Fruit fly (Drosophila melanogaster): ENCODE measurements around the gene Meltrin.

The Meltrin gene

dm6 chr3R:14729686-14730493, 32.8 kb upstream of the Meltrin start (continued):
- TF ChIP-seq Eip74EF (GFP tag; optimal IDR thresholded peaks at IDR 0.05), result peak in 1 of 2 experiments; percentile 76
- no peak for TF ChIP-seq CG10431 (GFP tag; optimal IDR thresholded peaks at IDR 0.05)
- TF ChIP-seq Asciz (GFP tag; optimal IDR thresholded peaks at IDR 0.05), result no peak
- peak; percentile 78 for TF ChIP-seq sd (tag; optimal IDR thresholded peaks at IDR 0.05)
- TF ChIP-seq Bgb (GFP tag; IDR thresholded peaks at IDR 0.05; ENCODE audit: partially characterized antibody), result no peak
- peak; percentile 5 for TF ChIP-seq CG34376 (GFP tag; optimal IDR thresholded peaks at IDR 0.05)
- TF ChIP-seq pros (GFP tag; optimal IDR thresholded peaks at IDR 0.05), result peak; percentile 76

DNA sequence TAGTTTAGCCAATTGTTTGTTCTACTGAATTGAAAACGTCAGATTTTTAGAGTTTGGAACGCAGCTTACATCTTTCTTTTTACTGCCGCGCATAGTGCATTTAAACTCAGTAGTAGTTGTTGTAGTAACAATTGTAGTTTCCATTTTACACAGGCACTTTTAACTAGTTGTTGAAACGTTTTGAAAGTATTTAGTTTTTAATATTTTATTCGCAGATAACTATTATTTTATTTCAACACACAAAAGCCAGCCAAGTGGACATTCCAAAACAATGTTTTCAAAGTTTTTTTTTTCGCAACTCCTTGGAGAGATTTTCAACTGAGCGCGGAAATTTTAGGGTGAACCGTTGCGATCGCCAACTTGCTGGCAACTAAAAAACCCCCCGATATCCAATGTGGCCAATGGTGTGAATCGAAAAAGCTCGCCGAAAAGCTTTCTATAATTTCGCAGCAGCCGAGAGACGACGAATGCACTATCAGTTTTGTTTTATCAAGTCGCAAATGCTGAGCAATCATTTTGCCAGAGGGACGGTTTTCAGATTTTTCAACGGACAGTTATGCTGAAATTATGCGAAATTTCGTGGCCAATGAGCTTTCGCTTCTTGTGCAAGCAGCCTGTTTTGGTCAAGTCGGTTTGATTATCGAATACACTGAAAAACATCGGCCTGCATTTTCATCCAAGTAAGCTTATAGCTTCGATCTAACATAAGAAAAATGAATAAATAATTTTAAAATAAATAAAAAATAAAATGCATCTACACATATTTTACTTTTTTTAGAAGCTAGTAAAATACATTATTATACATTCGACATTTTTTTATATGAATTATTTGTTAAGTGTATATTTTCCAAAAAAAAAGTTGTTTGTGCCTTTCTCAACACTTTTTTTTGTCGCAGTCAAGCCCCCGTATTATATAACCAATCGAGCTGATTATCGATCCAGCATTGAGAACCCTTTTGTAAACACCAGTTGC, 31.9 kb upstream of the Meltrin start:
- TF ChIP-seq gem (tag; optimal IDR thresholded peaks at IDR 0.05) (peak; percentile 72), CG17612 (GFP tag; IDR thresholded peaks at IDR 0.05) (no peak), CG9932 (GFP tag; IDR thresholded peaks at IDR 0.05) (peak; percentile 56), CG4854 (GFP tag; optimal IDR thresholded peaks at IDR 0.05) (peak; percentile 19), crp (GFP tag; optimal IDR thresholded peaks at IDR 0.05) (no peak), Hey (tag; optimal IDR thresholded peaks at IDR 0.05) (no peak), bsh (GFP tag; optimal IDR thresholded peaks at IDR 0.05) (peak in 1 of 2 experiments; percentile 55), CG30431 (GFP tag; optimal IDR thresholded peaks at IDR 0.05) (no peak), CG1792 (GFP tag; optimal IDR thresholded peaks at IDR 0.05) (no peak), Dfd (GFP tag; optimal IDR thresholded peaks at IDR 0.05) (no peak), Hr51 (GFP tag; optimal IDR thresholded peaks at IDR 0.05) (peak in 1 of 2 experiments; percentile 92), btn (GFP tag; optimal IDR thresholded peaks at IDR 0.05) (no peak), Fer1 (GFP tag; optimal IDR thresholded peaks at IDR 0.05) (peak; percentile 40), Med (GFP tag) (peak; percentile 63), zen2 (GFP tag; IDR thresholded peaks at IDR 0.05; ENCODE audit: partially characterized antibody) (no peak), Meics (GFP tag; optimal IDR thresholded peaks at IDR 0.05) (peak; percentile 64), jigr1 (GFP tag; IDR thresholded peaks at IDR 0.05) (no peak), bigmax (GFP tag; optimal IDR thresholded peaks at IDR 0.05) (no peak), CG32772 (GFP tag; IDR thresholded peaks at IDR 0.05) (0 out of 2 replicates have a peak, but pooled peaks have one; percentile 21), sisA (GFP tag; IDR thresholded peaks at IDR 0.05) (peak; percentile 50), HmgD (GFP tag; optimal IDR thresholded peaks at IDR 0.05) (no peak), Blimp-1 (GFP tag; optimal IDR thresholded peaks at IDR 0.05) (peak; percentile 41), lilli (GFP tag; optimal IDR thresholded peaks at IDR 0.05) (peak; percentile 26), CoRest (tag; optimal IDR thresholded peaks at IDR 0.05) (peak; percentile 71), CG14441 (GFP tag; IDR thresholded peaks at IDR 0.05) (peak; percentile 51; the same call in 1 of the 2 replicates), ci (GFP tag; IDR thresholded peaks at IDR 0.05) (0 out of 3 replicates have a peak, but pooled peaks have one; percentile 31), fd96Cb (tag; optimal IDR thresholded peaks at IDR 0.05) (peak; percentile 54), pan (optimal IDR thresholded peaks at IDR 0.05) (no peak), pan (GFP tag; optimal IDR thresholded peaks at IDR 0.05 in 1 of 2, IDR thresholded peaks at IDR 0.05 in 1 of 2) (peak in 1 of 2 experiments; percentile 77), lab (GFP tag; optimal IDR thresholded peaks at IDR 0.05) (peak; percentile 64), corto (GFP tag; optimal IDR thresholded peaks at IDR 0.05) (peak; percentile 68), lmd (GFP tag; IDR thresholded peaks at IDR 0.05) (peak; percentile 50; the same call in 1 of the 2 replicates), CG4424 (GFP tag; optimal IDR thresholded peaks at IDR 0.05) (peak; percentile 37), ewg (GFP tag; optimal IDR thresholded peaks at IDR 0.05) (no peak), CG6254 (GFP tag; optimal IDR thresholded peaks at IDR 0.05) (no peak), tna (GFP tag; IDR thresholded peaks at IDR 0.05; ENCODE audit: partially characterized antibody) (0 out of 2 replicates have a peak, but pooled peaks have one; percentile 29)

Measured in whole organism, embryonic.